Worm (Caenorhabditis elegans) whole organism, L1 larva: ENCODE data around the gene cpb-2.

ENCODE experiments used
- C04F5.9 ChIP-seq: sonication (generic microtip); optimal IDR thresholded peaks from 2 replicates; lab custom pipeline; 2016; ENCODE audit warnings: missing genetic modification characterization, missing compliant biosample characterization
- C16A3.4 ChIP-seq: fragments of 150-350 bp; optimal IDR thresholded peaks from 2 replicates; lab custom pipeline; 2014; ENCODE audit warnings: missing biosample characterization, missing genetic modification characterization
- C34B4.2 ChIP-seq: sonication (generic microtip); optimal IDR thresholded peaks from 2 replicates; lab custom pipeline; 2017; ENCODE audit warnings: mild to moderate bottlenecking, missing genetic modification characterization, missing compliant biosample characterization
- Y116A8C.19 ChIP-seq: sonication (generic microtip); optimal IDR thresholded peaks from 2 replicates; lab custom pipeline; 2016; ENCODE audit warnings: missing compliant biosample characterization, missing genetic modification characterization, borderline replicate concordance
- aha-1 ChIP-seq: fragments of 150-350 bp; optimal IDR thresholded peaks from 2 replicates; lab custom pipeline; 2014; ENCODE audit warnings: missing biosample characterization, missing genetic modification characterization
- aly-2 ChIP-seq: fragments of 150-350 bp; optimal IDR thresholded peaks from 2 replicates; lab custom pipeline; 2014; ENCODE audit warnings: missing biosample characterization, missing genetic modification characterization
- ceh-8 ChIP-seq: fragments of 200-800 bp; sonication (Bioruptor generic); optimal IDR thresholded peaks from 2 replicates; lab custom pipeline; 2018; ENCODE audit warnings: mild to moderate bottlenecking, missing genetic modification characterization, moderate library complexity, missing compliant biosample characterization
- ceh-82 ChIP-seq, 3 experiments: fragments of 150-350 bp in 1 of 3; sonication (generic microtip) in 2 of 3; optimal IDR thresholded peaks; 2 replicates each; lab custom pipeline; 2014 to 2017; ENCODE audit warnings: missing biosample characterization in 3 of 3, missing genetic modification characterization in 3 of 3
- dpl-1 ChIP-seq, 3 experiments: fragments of 150-350 bp in 2 of 3; sonication (generic microtip) in 1 of 3; optimal IDR thresholded peaks; 2 replicates each; lab custom pipeline; 2014 to 2017; ENCODE audit warnings: missing biosample characterization in 3 of 3, missing genetic modification characterization in 3 of 3, missing genetic modification reagents in 3 of 3
- efl-1 ChIP-seq, 4 experiments: fragments of 150-350 bp; optimal IDR thresholded peaks in 3 of 4; peaks in 1 of 4; 1 replicate in 1 of 4; 2 replicates in 3 of 4; lab custom pipeline; 2014; ENCODE audit warnings: missing biosample characterization in 2 of 4, missing genetic modification characterization in 2 of 4, missing genetic modification reagents in 2 of 4
- efl-3 ChIP-seq: fragments of 200-800 bp; sonication (Bioruptor generic); optimal IDR thresholded peaks from 2 replicates; lab custom pipeline; 2018; ENCODE audit warnings: mild to moderate bottlenecking, missing genetic modification characterization, missing compliant biosample characterization
- egl-13 ChIP-seq: sonication (generic microtip); optimal IDR thresholded peaks from 2 replicates; lab custom pipeline; 2016; ENCODE audit warnings: missing genotype, missing genetic modification reagents, missing genetic modification characterization, missing compliant biosample characterization
- egl-27 ChIP-seq, 2 experiments: fragments of 150-350 bp in 1 of 2; sonication (generic microtip); optimal IDR thresholded peaks; 3 replicates each; lab custom pipeline; 2017 to 2018; ENCODE audit warnings: missing biosample characterization in 2 of 2, missing genetic modification characterization in 2 of 2, missing genetic modification reagents in 2 of 2
- elt-2 ChIP-seq: sonication (generic microtip); optimal IDR thresholded peaks from 2 replicates; lab custom pipeline; 2016; ENCODE audit warnings: missing genetic modification characterization, mild to moderate bottlenecking, inconsistent platforms, missing compliant biosample characterization, missing genetic modification reagents
- elt-3 ChIP-seq, 6 experiments: fragments of 150-350 bp in 1 of 6; sonication (generic microtip); optimal IDR thresholded peaks; 2 replicates each; lab custom pipeline; 2017 to 2018; ENCODE audit warnings: missing biosample characterization in 6 of 6, missing genetic modification characterization in 6 of 6, inconsistent platforms in 1 of 6
- ets-5 ChIP-seq: fragments of 200-800 bp; sonication (Bioruptor generic); IDR thresholded peaks from 2 replicates; pipeline ENCODE4 v1.3.6; 2022; ENCODE audit warnings: missing genetic modification characterization, missing compliant biosample characterization
- fkh-10 ChIP-seq: sonication (generic microtip); optimal IDR thresholded peaks from 2 replicates; lab custom pipeline; 2017; ENCODE audit warnings: missing biosample characterization, missing genetic modification reagents, missing genetic modification characterization
- fos-1 ChIP-seq: fragments of 150-350 bp; optimal IDR thresholded peaks from 2 replicates; lab custom pipeline; 2014; ENCODE audit warnings: missing biosample characterization, missing genetic modification characterization
- grh-1 ChIP-seq: fragments of 200-800 bp; sonication (Bioruptor generic); IDR thresholded peaks from 2 replicates; pipeline ENCODE4 v1.3.6; 2022; ENCODE audit warnings: missing genetic modification reagents, missing genetic modification characterization, missing compliant biosample characterization
- hlh-17 ChIP-seq: fragments of 200-800 bp; sonication (Bioruptor generic); optimal IDR thresholded peaks from 2 replicates; lab custom pipeline; 2018; ENCODE audit warnings: missing genetic modification characterization, mild to moderate bottlenecking, missing compliant biosample characterization, moderate library complexity, borderline replicate concordance
- hlh-4 ChIP-seq: sonication (generic microtip); optimal IDR thresholded peaks from 2 replicates; lab custom pipeline; 2016; ENCODE audit warnings: mild to moderate bottlenecking, missing genetic modification characterization, missing compliant biosample characterization
- hpl-2 ChIP-seq: fragments of 150-350 bp; optimal IDR thresholded peaks from 2 replicates; lab custom pipeline; 2014; ENCODE audit warnings: missing biosample characterization, missing genetic modification reagents, missing genetic modification characterization
- isw-1 ChIP-seq: fragments of 200-800 bp; sonication (Bioruptor generic); IDR thresholded peaks from 2 replicates; pipeline ENCODE4 v1.3.6; 2022; ENCODE audit warnings: missing genetic modification characterization, missing compliant biosample characterization
- lin-14 ChIP-seq: fragments of 200-800 bp; sonication (Bioruptor generic); optimal IDR thresholded peaks from 2 replicates; lab custom pipeline; 2018; ENCODE audit warnings: mild to moderate bottlenecking, missing genetic modification characterization, moderate library complexity, missing compliant biosample characterization
- nhr-237 ChIP-seq: fragments of 150-350 bp; optimal IDR thresholded peaks from 2 replicates; lab custom pipeline; 2014; ENCODE audit warnings: missing biosample characterization, missing genetic modification characterization
- nhr-77 ChIP-seq: fragments of 150-350 bp; optimal IDR thresholded peaks from 2 replicates; lab custom pipeline; 2014; ENCODE audit warnings: missing biosample characterization, missing genetic modification characterization
- nhr-85 ChIP-seq: sonication (generic microtip); peaks from one replicate; lab custom pipeline; 2016; ENCODE audit warnings: missing genetic modification characterization, inconsistent platforms, missing compliant biosample characterization
- pag-3 ChIP-seq: sonication (generic microtip); optimal IDR thresholded peaks from 2 replicates; lab custom pipeline; 2017; ENCODE audit warnings: missing genetic modification characterization, mild to moderate bottlenecking, missing compliant biosample characterization, antibody characterized with exemption, borderline replicate concordance; ENCODE audit not compliant: insufficient read depth
- pqm-1 ChIP-seq: sonication (generic microtip); optimal IDR thresholded peaks from 3 replicates; lab custom pipeline; 2017; ENCODE audit warnings: missing biosample characterization, missing genetic modification characterization
- rnt-1 ChIP-seq: sonication (generic microtip); optimal IDR thresholded peaks from 2 replicates; lab custom pipeline; 2016; ENCODE audit warnings: mild to moderate bottlenecking, missing genetic modification characterization, moderate library complexity, missing compliant biosample characterization
- snu-23 ChIP-seq: sonication (generic microtip); optimal IDR thresholded peaks from 2 replicates; lab custom pipeline; 2016; ENCODE audit warnings: missing genetic modification characterization, missing compliant biosample characterization
- sup-37 ChIP-seq: fragments of 200-800 bp; sonication (Bioruptor generic); optimal IDR thresholded peaks from 2 replicates; lab custom pipeline; 2018; ENCODE audit warnings: mild to moderate bottlenecking, missing genetic modification characterization, missing compliant biosample characterization
- swsn-7 ChIP-seq: sonication (generic microtip); optimal IDR thresholded peaks from 2 replicates; lab custom pipeline; 2016; ENCODE audit warnings: missing genetic modification characterization, missing compliant biosample characterization
- zag-1 ChIP-seq: fragments of 150-350 bp; optimal IDR thresholded peaks from 2 replicates; lab custom pipeline; 2014; ENCODE audit warnings: missing biosample characterization, missing genetic modification characterization
- zip-4 ChIP-seq: fragments of 200-800 bp; sonication (Bioruptor generic); optimal IDR thresholded peaks from 2 replicates; lab custom pipeline; 2018; ENCODE audit warnings: mild to moderate bottlenecking, missing genetic modification characterization, moderate library complexity, missing compliant biosample characterization
- ztf-4 ChIP-seq: fragments of 150-350 bp; optimal IDR thresholded peaks from 2 replicates; lab custom pipeline; 2014; ENCODE audit warnings: missing biosample characterization, missing genetic modification characterization

cpb-2 gene

ce11 chrII:6148369-6148768, 44.2 kb upstream of the cpb-2 start (continued):
- TF ChIP-seq zag-1 (tag; lab: Kevin White, UChicago) = no peak
- TF ChIP-seq nhr-237 (tag; lab: Kevin White, UChicago) = no peak
- no peak for TF ChIP-seq elt-3 (tag; optimal IDR thresholded peaks at IDR 0.05; lab: Kevin White, UChicago)
- no peak for TF ChIP-seq nhr-85
- no peak for TF ChIP-seq rnt-1 (tag; lab: Kevin White, UChicago)
- TF ChIP-seq sup-37 (GFP tag; lab: Kevin White, UChicago) = no peak

DNA sequence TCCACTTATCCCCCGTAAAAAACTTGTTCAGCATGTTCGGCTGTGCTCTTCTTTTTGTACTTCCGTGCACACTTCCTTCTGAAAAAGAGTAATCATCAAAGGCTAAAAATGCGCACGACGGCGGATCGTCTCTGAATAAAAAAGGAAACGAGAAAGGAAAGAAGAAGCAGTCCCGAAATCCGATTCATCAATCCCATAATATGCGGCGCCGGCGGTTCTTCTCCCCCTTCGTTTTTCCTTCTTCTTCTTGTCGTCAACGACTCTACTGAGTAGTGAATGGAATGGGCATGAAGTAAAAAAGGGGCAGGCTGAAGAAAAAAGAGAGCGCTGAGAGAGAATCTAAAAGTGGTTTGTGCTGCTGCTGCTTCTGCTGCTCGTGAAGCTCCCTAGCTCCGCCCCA, 43.1 kb upstream of the cpb-2 start:
- TF ChIP-seq ets-5 (GFP tag; lab: Robert Waterston, UW) (no peak), ceh-8 (no peak), egl-27 (tag; optimal IDR thresholded peaks at IDR 0.05; lab: Kevin White, UChicago) (no peak), C04F5.9 (tag; lab: Kevin White, UChicago) (no peak), swsn-7 (no peak), egl-13 (tag; lab: Kevin White, UChicago) (peak; percentile 5), Y116A8C.19 (tag; lab: Kevin White, UChicago) (no peak), lin-14 (peak; percentile 69), hlh-4 (no peak), C16A3.4 (tag; lab: Kevin White, UChicago) (no peak), dpl-1 (GFP tag; optimal IDR thresholded peaks at IDR 0.05; lab: Kevin White, UChicago) (no peak), fkh-10 (GFP tag; lab: Kevin White, UChicago) (peak; percentile 94), ceh-82 (tag; optimal IDR thresholded peaks at IDR 0.05; lab: Kevin White, UChicago) (peak in 1 of 3 experiments; percentile 9)
- TF ChIP-seq, all 84 proteins: peak for 4

ce11 chrII:6158111-6158510, 34.5 kb upstream of the cpb-2 start:
- TF ChIP-seq C34B4.2 (tag; lab: Kevin White, UChicago) (no peak), nhr-77 (no peak), fos-1 (tag; lab: Kevin White, UChicago) (no peak), hpl-2 (GFP tag; lab: Kevin White, UChicago) (no peak), aha-1 (tag; lab: Kevin White, UChicago) (no peak), C16A3.4 (tag; lab: Kevin White, UChicago) (no peak), hlh-17 (GFP tag; lab: Kevin White, UChicago) (no peak), snu-23 (no peak), efl-3 (GFP tag; lab: Kevin White, UChicago) (no peak), grh-1 (no peak), pqm-1 (tag; lab: Kevin White, UChicago) (no peak), egl-13 (tag; lab: Kevin White, UChicago) (no peak), elt-2 (tag; lab: Kevin White, UChicago) (no peak), isw-1 (GFP tag; lab: Robert Waterston, UW) (no peak), zag-1 (tag; lab: Kevin White, UChicago) (no peak), fkh-10 (GFP tag; lab: Kevin White, UChicago) (no peak), aly-2 (tag; lab: Kevin White, UChicago) (no peak)

DNA sequence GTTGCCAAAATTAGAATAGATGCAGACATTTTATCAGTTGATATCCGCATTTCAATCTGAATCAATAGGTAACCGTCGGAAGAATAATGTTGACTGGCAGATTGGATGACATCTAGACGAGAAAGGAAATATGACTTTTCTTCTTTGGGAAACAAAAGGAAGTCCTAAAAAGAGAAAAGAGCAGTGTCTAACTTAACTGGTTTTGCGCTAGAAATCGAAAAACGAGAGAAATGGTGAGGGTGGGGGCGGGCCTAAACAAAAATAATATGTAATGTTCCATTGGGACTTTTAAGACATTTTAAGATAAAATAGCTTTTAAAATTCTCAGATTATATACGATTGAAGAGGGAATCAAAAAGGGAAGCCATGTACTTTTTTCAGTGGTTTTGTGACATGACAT, 31.6 kb upstream of the cpb-2 start, which contains the start of gene exp-1:
TSS of gene exp-1 (minus strand) at position 101 of the 400 bp plus-strand sequence.
- TF ChIP-seq ztf-4 (no peak), efl-1 (optimal IDR thresholded peaks at IDR 0.05; lab: Kevin White, UChicago) (no peak), efl-1 (GFP tag; optimal IDR thresholded peaks at IDR 0.05 in 1 of 2; lab: Kevin White, UChicago) (peak in 1 of 2 experiments; percentile 35)

DNA sequence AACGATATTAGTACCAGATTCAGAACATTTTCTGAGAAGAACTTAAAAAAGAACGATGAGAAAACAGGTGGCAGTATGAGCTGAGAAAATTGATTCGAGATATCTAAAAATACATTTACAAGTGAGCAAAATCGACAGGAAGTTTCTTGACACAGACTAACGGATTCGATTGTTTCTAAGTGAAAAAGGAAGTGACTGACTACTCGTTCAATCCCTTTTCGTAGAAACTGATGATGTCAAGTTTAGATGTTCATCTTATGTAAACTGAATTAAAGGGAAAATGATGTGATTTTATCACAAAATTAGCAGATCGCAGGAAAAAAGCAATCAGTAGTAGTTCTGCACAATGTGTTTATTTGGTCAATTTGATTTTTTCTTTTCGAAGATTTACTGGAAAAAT, 27.4 kb upstream of the cpb-2 start:
- no peak for TF ChIP-seq nhr-85
- TF ChIP-seq snu-23 = no peak
- no peak for TF ChIP-seq zip-4 (GFP tag; lab: Kevin White, UChicago)
- TF ChIP-seq fkh-10 (GFP tag; lab: Kevin White, UChicago) = peak; percentile 64
- TF ChIP-seq pag-3 (tag; lab: Kevin White, UChicago) = no peak
- no peak for TF ChIP-seq zag-1 (tag; lab: Kevin White, UChicago)
- peak; percentile 14 for TF ChIP-seq lin-14
